Worm (Caenorhabditis elegans): ENCODE measurements around the gene rps-30.

ce11 chrV:7777098-7777497 lies 720 bp downstream of the rps-30 start, which contains the start of gene C26F1.3:
- TF ChIP-seq ama-1 (optimal IDR thresholded peaks at IDR 0.05), result no peak
- TF ChIP-seq tbx-37 (GFP tag; conservative IDR thresholded peaks at IDR 0.05), result no peak
- TF ChIP-seq hmg-4 (GFP tag; optimal IDR thresholded peaks at IDR 0.05), result no peak
- TF ChIP-seq sea-1 (GFP tag; conservative IDR thresholded peaks at IDR 0.05), result no peak
- TF ChIP-seq hmbx-1 (tag; optimal IDR thresholded peaks at IDR 0.05), result no peak
- TF ChIP-seq B0310.2 (tag; optimal IDR thresholded peaks at IDR 0.05), result no peak
- no peak for TF ChIP-seq flt-1 (GFP tag; IDR thresholded peaks at IDR 0.05)
- no peak for TF ChIP-seq tbx-11 (GFP tag; IDR thresholded peaks at IDR 0.05)
- no peak for TF ChIP-seq ets-7 (tag; optimal IDR thresholded peaks at IDR 0.05)
- no peak for TF ChIP-seq ceh-13 (GFP tag; optimal IDR thresholded peaks at IDR 0.05)
- TF ChIP-seq F13C5.2 (tag; optimal IDR thresholded peaks at IDR 0.05), result no peak
- no peak for TF ChIP-seq aly-1 (tag; optimal IDR thresholded peaks at IDR 0.05)

Data from whole organism, early embryonic.